Fruit fly (Drosophila melanogaster) Kc167 (cell line): ENCODE measurements around the gene mRpL28.

Experiments used
- Myc ChIP-seq: fragments of >200 bp; optimal IDR thresholded peaks from 2 replicates; lab custom pipeline; 2017; ENCODE audit warnings: missing external identifiers
- Sin3A ChIP-seq: fragments of >200 bp; optimal IDR thresholded peaks from 2 replicates; lab custom pipeline; 2018; ENCODE audit warnings: missing external identifiers
- h ChIP-seq: fragments of >200 bp; optimal IDR thresholded peaks from 3 replicates; lab custom pipeline; 2018; ENCODE audit warnings: missing external identifiers
- insv ChIP-seq: fragments of >200 bp; optimal IDR thresholded peaks from 3 replicates; lab custom pipeline; 2018; ENCODE audit warnings: missing external identifiers
- psq ChIP-seq: fragments of >200 bp; optimal IDR thresholded peaks from 2 replicates; lab custom pipeline; 2017; ENCODE audit warnings: missing external identifiers
- ttk ChIP-seq: sonication (Bioruptor generic); optimal IDR thresholded peaks from 2 replicates; lab custom pipeline; 2017; ENCODE audit warnings: missing external identifiers

The mRpL28 gene

DNA sequence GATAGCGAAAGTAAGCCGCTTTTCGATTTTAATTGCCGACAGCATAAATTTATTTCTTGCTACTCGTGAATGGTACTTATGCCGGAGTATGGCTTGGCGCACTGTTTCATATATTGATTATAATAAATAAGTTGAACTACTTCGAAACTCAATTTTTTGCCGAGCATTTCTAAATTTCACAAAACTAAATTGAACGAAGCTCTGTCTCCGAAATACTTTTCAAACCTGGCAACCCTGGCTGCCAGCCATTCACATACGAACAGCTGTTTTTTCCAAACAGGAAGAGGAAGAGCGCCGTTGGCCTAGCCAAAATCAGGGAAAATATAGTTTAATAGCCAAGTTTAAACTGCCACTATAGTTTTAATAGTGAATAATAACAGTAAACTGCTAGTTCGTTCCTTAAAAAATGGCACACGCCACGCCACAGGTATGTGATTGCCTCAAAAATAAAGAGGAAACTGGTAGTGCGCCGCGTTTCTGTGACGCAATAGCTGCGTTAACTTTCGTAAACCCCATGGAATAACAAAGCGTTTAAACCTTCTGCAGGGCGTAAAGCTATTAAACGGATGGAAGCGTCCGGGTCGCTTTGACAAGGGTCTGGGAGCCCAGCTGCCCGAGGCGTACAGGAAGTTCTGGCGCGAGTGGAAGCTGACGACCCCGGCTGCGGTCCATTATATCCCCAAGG lies at the start of gene mRpL28:
TSS of gene mRpL28 (plus strand) at position 246 of the 685 bp plus-strand sequence.
- TF ChIP-seq Myc (lab: Kevin White, UChicago) (no peak), Sin3A (lab: Kevin White, UChicago) (no peak), insv (lab: Kevin White, UChicago) (no peak), ttk (lab: Kevin White, UChicago) (no peak), psq (lab: Kevin White, UChicago) (no peak), h (lab: Kevin White, UChicago) (no peak)

DNA sequence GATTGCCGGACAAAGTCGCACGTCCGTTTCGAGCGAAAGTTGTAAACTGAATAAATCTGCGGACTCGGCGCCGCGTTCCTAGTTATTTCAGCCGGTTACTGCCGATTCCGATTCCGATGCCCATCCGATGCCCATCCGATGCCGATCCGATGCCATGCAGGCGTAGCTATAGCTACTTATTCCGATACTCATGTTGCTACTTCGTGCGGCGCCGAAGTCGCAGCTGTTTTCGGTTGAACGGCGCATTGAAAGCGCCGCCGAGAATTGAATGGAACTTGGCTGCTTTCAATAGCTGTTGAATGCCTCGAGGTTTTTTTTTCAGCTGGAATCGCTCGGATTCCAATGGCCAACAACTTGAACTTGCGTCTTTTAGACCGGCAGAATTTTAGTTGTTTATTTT lies 45.4 kb upstream of the mRpL28 start:
- no peak for TF ChIP-seq ttk (lab: Kevin White, UChicago)

DNA sequence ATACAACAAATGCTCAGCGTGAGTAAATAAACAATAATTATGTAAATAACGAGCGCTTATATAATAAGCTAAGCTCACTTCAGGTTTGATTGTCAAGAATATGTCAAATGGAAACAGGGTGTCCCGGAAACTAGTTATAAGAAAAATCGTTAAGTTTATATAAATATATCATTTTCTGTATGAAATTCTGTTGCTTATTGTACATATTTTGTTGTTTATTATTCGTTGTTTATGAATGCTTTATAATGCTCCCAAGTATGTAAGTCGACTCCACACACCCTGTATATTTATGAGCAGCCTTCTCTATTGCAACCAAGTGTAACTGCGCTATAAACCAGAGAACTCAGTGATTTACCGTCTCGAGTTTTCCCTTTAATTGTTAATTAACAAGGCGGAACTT lies 43.2 kb upstream of the mRpL28 start:
- no peak for TF ChIP-seq h (lab: Kevin White, UChicago)
- TF ChIP-seq Myc (lab: Kevin White, UChicago), result no peak

DNA sequence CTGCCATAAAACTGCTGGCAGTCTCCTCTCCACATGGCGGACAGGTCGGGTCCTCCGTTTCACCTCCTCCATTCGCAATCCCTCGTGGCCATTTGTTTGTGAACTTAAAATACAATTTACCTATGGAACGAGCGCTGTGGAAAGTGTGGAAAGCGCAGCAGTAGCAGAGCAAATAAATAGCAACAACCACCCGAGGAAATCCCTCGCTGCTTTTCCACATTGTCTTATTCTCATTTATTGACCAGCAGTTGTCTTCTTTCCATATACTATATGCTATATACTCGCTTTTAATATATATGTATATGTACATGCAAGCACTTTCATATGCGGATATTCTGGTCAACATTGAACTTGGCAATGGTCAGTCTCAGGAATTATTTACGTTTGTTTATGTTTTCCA lies 41.5 kb upstream of the mRpL28 start, which contains the start of gene hoe1:
TSS of gene hoe1 (minus strand) at position 101 of the 400 bp plus-strand sequence.
- no peak for TF ChIP-seq ttk (lab: Kevin White, UChicago)
- TF ChIP-seq h (lab: Kevin White, UChicago), result no peak
- no peak for TF ChIP-seq insv (lab: Kevin White, UChicago)
- no peak for TF ChIP-seq psq (lab: Kevin White, UChicago)
- TF ChIP-seq Sin3A (lab: Kevin White, UChicago), result no peak
- no peak for TF ChIP-seq Myc (lab: Kevin White, UChicago)

DNA sequence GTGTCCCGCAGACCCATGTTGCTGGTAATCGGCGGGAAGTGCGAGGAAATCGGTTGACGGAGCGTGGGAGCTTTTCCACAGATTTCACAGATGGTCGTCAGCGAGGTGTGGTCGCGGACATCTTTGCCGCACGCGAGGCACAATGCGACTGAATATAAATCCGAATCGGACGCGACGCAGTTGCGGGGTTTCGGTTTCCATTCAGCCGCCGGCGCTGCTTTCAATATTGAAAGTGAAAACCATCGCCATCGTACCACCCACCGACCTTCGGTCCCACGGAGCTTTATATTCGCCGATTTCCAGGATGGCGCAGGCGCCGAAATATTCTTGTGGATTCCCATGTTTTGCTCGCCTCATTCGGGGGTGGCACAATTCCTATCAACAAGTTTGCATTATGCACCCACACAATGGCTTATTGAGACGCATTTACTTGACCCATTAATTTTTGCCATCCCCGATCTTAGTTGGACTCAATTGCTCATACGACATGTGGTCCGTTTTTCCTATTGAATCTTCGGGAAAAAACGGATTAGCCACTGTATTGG lies 37.4 kb upstream of the mRpL28 start, which contains the start of gene hoe2:
TSS of gene hoe2 (minus strand) at position 126 of the 545 bp plus-strand sequence.
- TF ChIP-seq Myc (lab: Kevin White, UChicago) (no peak), Sin3A (lab: Kevin White, UChicago) (no peak), ttk (lab: Kevin White, UChicago) (no peak), h (lab: Kevin White, UChicago) (no peak), psq (lab: Kevin White, UChicago) (no peak), insv (lab: Kevin White, UChicago) (no peak)

DNA sequence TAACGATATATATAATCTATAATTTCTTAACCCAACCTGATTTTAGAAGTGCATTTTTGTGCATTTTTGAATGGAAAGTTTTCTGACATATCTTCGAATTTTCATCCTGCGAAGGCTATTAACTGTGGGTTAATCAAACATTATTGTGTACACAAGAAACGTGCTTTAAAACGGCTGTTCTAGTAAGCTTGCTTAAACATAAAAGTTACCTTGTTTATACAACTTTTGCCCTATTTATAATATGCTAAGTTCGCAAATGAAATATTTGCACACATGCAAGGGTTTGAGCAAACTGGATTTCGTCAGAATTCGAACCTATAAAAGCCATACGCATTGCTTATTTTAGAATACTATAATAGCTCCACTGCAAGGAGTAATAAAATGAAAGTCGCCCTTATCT lies 36.7 kb upstream of the mRpL28 start, which contains the start of gene Sgs1:
TSS of gene Sgs1 (plus strand) at position 350 of the 400 bp plus-strand sequence.
- TF ChIP-seq insv (lab: Kevin White, UChicago) (no peak), ttk (lab: Kevin White, UChicago) (no peak), Myc (lab: Kevin White, UChicago) (no peak), psq (lab: Kevin White, UChicago) (no peak), Sin3A (lab: Kevin White, UChicago) (no peak), h (lab: Kevin White, UChicago) (no peak)

DNA sequence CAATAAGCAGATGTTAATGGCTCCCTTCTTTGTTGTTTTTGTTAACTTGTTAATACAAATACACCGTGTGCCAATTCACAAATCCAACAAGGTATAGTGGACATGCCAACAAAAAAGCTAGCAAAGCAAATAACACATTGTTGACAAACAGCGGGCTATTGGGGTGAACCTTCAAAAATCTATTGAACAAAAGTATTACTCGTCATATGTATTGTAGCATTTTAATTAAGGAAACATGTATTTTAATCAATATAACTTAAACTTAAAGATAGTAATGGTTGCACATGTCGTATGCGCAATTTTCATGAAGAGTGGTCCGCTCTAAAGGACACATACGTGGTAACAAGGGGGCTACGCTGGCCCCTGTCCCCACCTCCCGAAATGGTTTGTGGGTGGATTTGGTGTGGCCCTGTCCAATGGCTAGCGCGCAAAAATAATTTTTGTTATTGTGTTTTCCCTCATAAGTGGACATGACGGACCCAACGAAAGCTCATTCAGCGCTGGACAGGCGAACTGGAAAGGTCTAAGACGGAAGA lies 31.5 kb upstream of the mRpL28 start, which contains the start of gene synr:
TSS of gene synr (plus strand) at position 486 of the 536 bp plus-strand sequence.
- TF ChIP-seq Myc (lab: Kevin White, UChicago) (no peak), Sin3A (lab: Kevin White, UChicago) (no peak), h (lab: Kevin White, UChicago) (no peak), insv (lab: Kevin White, UChicago) (no peak), psq (lab: Kevin White, UChicago) (no peak), ttk (lab: Kevin White, UChicago) (no peak)

DNA sequence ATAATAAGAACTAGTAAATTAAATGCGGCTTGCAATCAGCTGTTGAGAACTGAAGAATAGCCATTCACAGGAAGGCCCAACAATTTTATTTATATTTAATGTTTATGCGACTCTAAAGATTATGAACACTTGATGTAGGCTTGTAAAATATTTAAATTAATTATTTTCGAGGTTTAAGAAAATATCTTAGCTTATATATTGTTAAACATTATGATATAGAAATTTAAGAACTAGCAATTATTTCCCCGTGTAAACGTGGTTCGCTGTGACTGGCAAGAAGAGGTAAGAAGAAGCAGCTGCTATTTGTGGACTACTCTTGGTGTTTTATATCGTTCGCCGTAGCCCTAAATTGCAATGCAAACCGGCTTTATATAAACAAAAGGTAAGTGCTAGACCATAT lies 28.5 kb upstream of the mRpL28 start, which contains the start of the genes mRpL24 and betaggt-I:
TSS of gene mRpL24 (minus strand) at position 62 of the 400 bp plus-strand sequence.
TSS of gene betaggt-I (plus strand) at position 280 of the 400 bp plus-strand sequence.
- TF ChIP-seq insv (lab: Kevin White, UChicago) (no peak), Myc (lab: Kevin White, UChicago) (no peak), ttk (lab: Kevin White, UChicago) (no peak)

DNA sequence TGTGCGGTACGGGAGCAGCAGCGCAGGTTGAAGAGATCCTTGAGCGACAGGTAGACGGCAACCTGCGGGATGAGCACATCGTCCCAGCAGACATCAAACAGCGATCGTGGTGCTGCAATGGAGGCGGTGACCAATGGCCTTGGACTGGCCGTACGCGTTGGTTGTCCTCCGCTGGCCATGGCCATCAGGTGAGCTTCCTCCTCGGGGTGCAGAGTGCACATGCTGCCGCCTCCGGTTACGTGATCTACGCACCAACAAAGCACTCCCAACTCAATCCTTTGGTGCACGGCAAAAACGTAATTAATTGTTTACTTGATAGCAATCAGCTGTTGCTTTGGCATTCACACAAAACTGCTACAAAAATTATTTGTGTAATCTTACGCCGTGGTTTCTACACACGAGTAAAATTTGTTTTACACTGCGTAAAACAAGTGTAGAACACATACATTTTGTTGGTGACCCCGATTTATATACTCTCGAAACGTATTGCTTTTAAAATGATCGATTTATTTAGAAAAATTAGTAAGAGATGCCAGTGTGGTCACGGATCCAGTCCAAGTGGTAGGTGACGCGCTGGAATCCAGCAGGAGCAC lies 24.2 kb upstream of the mRpL28 start, which contains the start of gene jet:
TSS of gene jet (minus strand) at position 332 of the 593 bp plus-strand sequence.
- TF ChIP-seq Myc (lab: Kevin White, UChicago), result no peak

DNA sequence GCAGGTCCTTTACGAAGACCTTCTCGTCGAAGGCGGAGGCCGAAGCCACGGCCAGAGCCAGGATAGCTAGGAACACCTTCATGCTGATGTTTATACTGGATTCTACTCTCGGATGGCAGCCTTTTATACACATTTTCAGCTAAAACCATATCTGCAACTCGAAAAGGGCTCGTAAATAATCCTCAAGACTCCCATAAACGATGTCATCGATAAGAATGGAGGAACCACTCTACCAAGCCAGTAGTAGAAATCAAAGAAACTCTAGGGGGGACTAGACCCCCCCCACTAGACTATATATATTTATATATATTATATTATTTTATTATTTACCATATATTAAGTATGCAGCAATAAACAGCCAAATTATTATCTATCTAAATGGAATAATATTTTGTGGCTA lies 23.1 kb upstream of the mRpL28 start, which contains the start of gene Jon25Biii:
TSS of gene Jon25Biii (minus strand) at position 101 of the 400 bp plus-strand sequence.
- TF ChIP-seq psq (lab: Kevin White, UChicago) (no peak), Myc (lab: Kevin White, UChicago) (no peak), Sin3A (lab: Kevin White, UChicago) (no peak), h (lab: Kevin White, UChicago) (no peak), insv (lab: Kevin White, UChicago) (no peak), ttk (lab: Kevin White, UChicago) (no peak)

DNA sequence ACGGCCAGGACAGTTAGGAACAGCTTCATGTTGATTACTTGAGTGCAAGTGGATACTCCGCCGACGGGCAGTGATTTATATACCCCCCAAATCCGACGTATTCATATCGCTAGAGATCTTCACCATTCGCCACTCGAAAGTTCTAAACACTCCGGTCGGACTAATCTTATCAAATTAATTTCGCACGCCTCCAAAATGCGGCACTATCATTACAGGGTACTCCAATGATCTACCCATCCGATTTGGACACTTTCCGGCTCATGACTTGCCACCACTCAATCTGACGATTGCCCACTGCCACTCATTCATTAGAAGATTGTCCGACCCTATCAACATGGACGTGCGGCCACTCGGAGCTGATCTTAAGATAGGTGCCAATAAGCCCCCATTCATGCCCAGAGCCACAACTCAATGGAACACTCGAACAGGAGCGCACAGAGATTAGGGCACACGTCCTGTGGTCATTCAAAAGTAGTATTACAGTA lies 20.6 kb upstream of the mRpL28 start, which contains the start of gene Jon25Bii:
TSS of gene Jon25Bii (minus strand) at position 51 of the 485 bp plus-strand sequence.
- TF ChIP-seq Sin3A (lab: Kevin White, UChicago) (no peak), insv (lab: Kevin White, UChicago) (no peak)
